Worm (Caenorhabditis elegans) whole organism, L1 larva: Measurements from ENCODE around the gene F35E8.1.

Source experiments
- C04F5.9 ChIP-seq: sonication (generic microtip); optimal IDR thresholded peaks from 2 replicates; lab custom pipeline; 2016; ENCODE audit warnings: missing genetic modification characterization, missing compliant biosample characterization
- ama-1 ChIP-seq: fragments of 150-350 bp; optimal IDR thresholded peaks from 2 replicates; lab custom pipeline; 2014
- ceh-63 ChIP-seq: fragments of 200-800 bp; sonication (Bioruptor generic); optimal IDR thresholded peaks from 2 replicates; lab custom pipeline; 2018; ENCODE audit warnings: mild to moderate bottlenecking, missing genetic modification characterization, missing compliant biosample characterization
- ces-1 ChIP-seq: fragments of 150-350 bp; optimal IDR thresholded peaks from 2 replicates; lab custom pipeline; 2014; ENCODE audit warnings: missing biosample characterization, missing genetic modification reagents, missing genetic modification characterization
- dpl-1 ChIP-seq, 3 experiments: fragments of 150-350 bp in 2 of 3; sonication (generic microtip) in 1 of 3; optimal IDR thresholded peaks; 2 replicates each; lab custom pipeline; 2014 to 2017; ENCODE audit warnings: missing biosample characterization in 3 of 3, missing genetic modification characterization in 3 of 3, missing genetic modification reagents in 3 of 3
- efl-1 ChIP-seq, 4 experiments: fragments of 150-350 bp; optimal IDR thresholded peaks in 3 of 4; peaks in 1 of 4; 1 replicate in 1 of 4; 2 replicates in 3 of 4; lab custom pipeline; 2014; ENCODE audit warnings: missing biosample characterization in 2 of 4, missing genetic modification characterization in 2 of 4, missing genetic modification reagents in 2 of 4
- egl-13 ChIP-seq: sonication (generic microtip); optimal IDR thresholded peaks from 2 replicates; lab custom pipeline; 2016; ENCODE audit warnings: missing genotype, missing genetic modification reagents, missing genetic modification characterization, missing compliant biosample characterization
- elt-2 ChIP-seq: sonication (generic microtip); optimal IDR thresholded peaks from 2 replicates; lab custom pipeline; 2016; ENCODE audit warnings: missing genetic modification characterization, mild to moderate bottlenecking, inconsistent platforms, missing compliant biosample characterization, missing genetic modification reagents
- elt-3 ChIP-seq, 6 experiments: fragments of 150-350 bp in 1 of 6; sonication (generic microtip); optimal IDR thresholded peaks; 2 replicates each; lab custom pipeline; 2017 to 2018; ENCODE audit warnings: missing biosample characterization in 6 of 6, missing genetic modification characterization in 6 of 6, inconsistent platforms in 1 of 6
- fkh-8 ChIP-seq: sonication (generic microtip); optimal IDR thresholded peaks from 2 replicates; lab custom pipeline; 2016; ENCODE audit warnings: mild to moderate bottlenecking, missing genetic modification characterization, missing compliant biosample characterization
- hlh-17 ChIP-seq: fragments of 200-800 bp; sonication (Bioruptor generic); optimal IDR thresholded peaks from 2 replicates; lab custom pipeline; 2018; ENCODE audit warnings: missing genetic modification characterization, mild to moderate bottlenecking, missing compliant biosample characterization, moderate library complexity, borderline replicate concordance
- irx-1 ChIP-seq: sonication (generic microtip); optimal IDR thresholded peaks from 2 replicates; lab custom pipeline; 2016; ENCODE audit warnings: missing genetic modification characterization, missing compliant biosample characterization
- jun-1 ChIP-seq: fragments of 150-350 bp; optimal IDR thresholded peaks from 2 replicates; lab custom pipeline; 2014; ENCODE audit warnings: missing biosample characterization, missing genetic modification reagents, missing genetic modification characterization
- lin-13 ChIP-seq: fragments of 150-350 bp; optimal IDR thresholded peaks from 2 replicates; lab custom pipeline; 2014; ENCODE audit warnings: missing biosample characterization, missing genetic modification reagents, missing genetic modification characterization
- lin-14 ChIP-seq: fragments of 200-800 bp; sonication (Bioruptor generic); optimal IDR thresholded peaks from 2 replicates; lab custom pipeline; 2018; ENCODE audit warnings: mild to moderate bottlenecking, missing genetic modification characterization, moderate library complexity, missing compliant biosample characterization
- lin-15B ChIP-seq: fragments of 150-350 bp; sonication (generic microtip); optimal IDR thresholded peaks from 3 replicates; lab custom pipeline; 2014; ENCODE audit warnings: missing biosample characterization, missing genetic modification characterization
- lin-35 ChIP-seq, 2 experiments: fragments of 150-350 bp; optimal IDR thresholded peaks; 2 replicates each; lab custom pipeline; 2014; ENCODE audit warnings: missing biosample characterization in 2 of 2, missing genetic modification characterization in 2 of 2, missing genetic modification reagents in 2 of 2
- mep-1 ChIP-seq: fragments of 150-350 bp; optimal IDR thresholded peaks from 2 replicates; lab custom pipeline; 2014; ENCODE audit warnings: missing biosample characterization, missing genetic modification characterization
- nhr-12 ChIP-seq: sonication (generic microtip); optimal IDR thresholded peaks from 2 replicates; lab custom pipeline; 2017; ENCODE audit warnings: missing biosample characterization, missing genetic modification characterization
- nhr-19 ChIP-seq: fragments of 200-800 bp; sonication (Bioruptor generic); conservative IDR thresholded peaks from 2 replicates; pipeline ENCODE4 v1.3.6; 2022; ENCODE audit warnings: missing genetic modification characterization, missing compliant biosample characterization
- nhr-20 ChIP-seq: sonication (generic microtip); optimal IDR thresholded peaks from 2 replicates; lab custom pipeline; 2016; ENCODE audit warnings: mild to moderate bottlenecking, missing genetic modification characterization, missing compliant biosample characterization
- nhr-28 ChIP-seq: fragments of 150-350 bp; optimal IDR thresholded peaks from 2 replicates; lab custom pipeline; 2014; ENCODE audit warnings: missing biosample characterization, missing genetic modification characterization
- nhr-71 ChIP-seq: sonication (generic microtip); optimal IDR thresholded peaks from 2 replicates; lab custom pipeline; 2016; ENCODE audit warnings: mild to moderate bottlenecking, missing genetic modification characterization, moderate library complexity, missing compliant biosample characterization
- nhr-77 ChIP-seq: fragments of 150-350 bp; optimal IDR thresholded peaks from 2 replicates; lab custom pipeline; 2014; ENCODE audit warnings: missing biosample characterization, missing genetic modification characterization
- nhr-84 ChIP-seq: sonication (generic microtip); optimal IDR thresholded peaks from 2 replicates; lab custom pipeline; 2017; ENCODE audit warnings: missing biosample characterization, missing genetic modification characterization
- nhr-85 ChIP-seq: sonication (generic microtip); peaks from one replicate; lab custom pipeline; 2016; ENCODE audit warnings: missing genetic modification characterization, inconsistent platforms, missing compliant biosample characterization
- nhr-90 ChIP-seq: sonication (generic microtip); optimal IDR thresholded peaks from 2 replicates; lab custom pipeline; 2016; ENCODE audit warnings: mild to moderate bottlenecking, missing genetic modification characterization, missing compliant biosample characterization; ENCODE audit not compliant: poor library complexity
- pqm-1 ChIP-seq: sonication (generic microtip); optimal IDR thresholded peaks from 3 replicates; lab custom pipeline; 2017; ENCODE audit warnings: missing biosample characterization, missing genetic modification characterization
- skn-1 ChIP-seq: fragments of 150-350 bp; optimal IDR thresholded peaks from 2 replicates; lab custom pipeline; 2014; ENCODE audit warnings: missing biosample characterization, missing genetic modification characterization
- snpc-4 ChIP-seq: fragments of 150-350 bp; optimal IDR thresholded peaks from 2 replicates; lab custom pipeline; 2014; ENCODE audit warnings: missing biosample characterization, missing genetic modification characterization
- sox-4 ChIP-seq: sonication (generic microtip); optimal IDR thresholded peaks from 2 replicates; lab custom pipeline; 2016; ENCODE audit warnings: missing genetic modification characterization, missing compliant biosample characterization
- sptf-1 ChIP-seq: fragments of 150-350 bp; optimal IDR thresholded peaks from 2 replicates; lab custom pipeline; 2014; ENCODE audit warnings: missing biosample characterization, missing genetic modification characterization
- tbx-2 ChIP-seq: sonication (generic microtip); optimal IDR thresholded peaks from 2 replicates; lab custom pipeline; 2016; ENCODE audit warnings: missing genetic modification characterization, missing compliant biosample characterization
- unc-130 ChIP-seq: fragments of 150-350 bp; optimal IDR thresholded peaks from 2 replicates; lab custom pipeline; 2017; ENCODE audit warnings: missing biosample characterization, missing genetic modification characterization, inconsistent platforms
- xbp-1 ChIP-seq: sonication (generic microtip); optimal IDR thresholded peaks from 2 replicates; lab custom pipeline; 2016; ENCODE audit warnings: missing genetic modification characterization, missing compliant biosample characterization
- zip-4 ChIP-seq: fragments of 200-800 bp; sonication (Bioruptor generic); optimal IDR thresholded peaks from 2 replicates; lab custom pipeline; 2018; ENCODE audit warnings: mild to moderate bottlenecking, missing genetic modification characterization, moderate library complexity, missing compliant biosample characterization
- ztf-4 ChIP-seq: fragments of 150-350 bp; optimal IDR thresholded peaks from 2 replicates; lab custom pipeline; 2014; ENCODE audit warnings: missing biosample characterization, missing genetic modification characterization

Gene F35E8.1

DNA sequence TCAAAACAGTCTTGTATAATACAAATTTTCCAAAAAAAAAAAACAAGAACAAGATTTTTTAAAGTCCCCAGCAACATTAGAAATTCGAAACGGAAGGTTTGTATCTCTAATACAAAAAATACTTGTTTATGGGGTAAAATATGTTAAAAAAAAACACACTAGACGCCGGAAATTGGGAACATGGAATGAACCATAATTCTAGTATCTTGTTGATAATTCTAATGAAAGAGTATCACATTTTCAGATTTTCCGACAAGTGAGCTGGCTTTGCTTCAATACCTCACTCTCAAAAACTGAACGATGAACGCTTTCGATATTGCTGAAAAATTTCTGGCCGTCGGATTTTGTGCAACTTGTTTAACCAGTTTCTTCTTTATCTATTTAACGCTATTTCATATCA, 7.7 kb downstream of the F35E8.1 start, which contains the start of gene str-60:
Gene str-60 (plus strand): TSS at position 301 of the 400 bp plus-strand sequence.
- TF ChIP-seq efl-1 (optimal IDR thresholded peaks at IDR 0.05; lab: Kevin White, UChicago) (no peak), efl-1 (GFP tag; optimal IDR thresholded peaks at IDR 0.05 in 1 of 2; lab: Kevin White, UChicago) (no peak), ama-1 (lab: Kevin White, UChicago) (no peak), pqm-1 (tag; lab: Kevin White, UChicago) (no peak), mep-1 (no peak), sox-4 (no peak), irx-1 (no peak), xbp-1 (tag; lab: Kevin White, UChicago) (no peak), nhr-90 (tag; lab: Kevin White, UChicago) (no peak)

DNA sequence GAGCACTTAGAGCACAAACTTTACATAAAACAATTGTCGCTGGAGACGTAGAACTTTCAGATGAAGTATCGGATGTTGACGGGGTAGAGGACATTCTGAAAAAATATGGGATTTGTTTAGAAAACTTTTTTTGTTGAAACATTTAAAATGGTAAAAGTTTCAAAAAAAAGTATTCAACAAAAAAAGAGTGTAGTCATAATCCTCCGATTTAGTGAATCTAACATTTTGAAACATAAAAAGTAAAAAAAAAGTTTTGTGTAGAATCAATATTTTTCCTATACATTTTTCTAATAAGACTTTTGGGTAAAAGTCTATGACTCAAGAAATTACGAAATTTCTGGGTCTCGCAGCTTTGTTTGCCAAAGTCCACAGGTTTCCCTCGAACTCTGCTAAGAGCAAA, 8.8 kb downstream of the F35E8.1 start, which contains the start of gene nhr-213:
Gene nhr-213 (minus strand): TSS at position 101 of the 400 bp plus-strand sequence.
- TF ChIP-seq lin-15B: no peak
- TF ChIP-seq ceh-63: no peak
- TF ChIP-seq jun-1 (tag; lab: Kevin White, UChicago): no peak

DNA sequence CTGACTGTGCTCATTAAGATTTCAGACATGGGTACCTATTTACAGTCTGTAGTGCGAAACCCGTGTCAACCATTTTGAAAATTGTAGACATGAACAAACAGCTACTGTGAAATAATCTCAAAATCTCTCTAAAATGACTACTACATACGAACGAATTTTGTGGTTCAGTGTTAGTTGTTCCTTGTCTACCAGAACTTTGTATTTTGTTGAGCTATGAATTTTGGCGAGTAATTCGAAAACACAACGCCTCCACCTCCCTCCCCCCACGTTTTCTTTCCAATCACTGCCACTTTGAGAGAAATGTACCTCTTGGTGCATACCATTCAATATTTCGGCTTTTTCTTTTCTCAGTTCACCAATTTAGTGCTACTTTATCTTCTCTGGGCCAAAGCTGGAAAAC, 12.7 kb downstream of the F35E8.1 start, which contains the start of gene T06C12.11:
Gene T06C12.11 (plus strand): TSS at position 301 of the 400 bp plus-strand sequence.
- TF ChIP-seq hlh-17 (GFP tag; lab: Kevin White, UChicago): no peak

DNA sequence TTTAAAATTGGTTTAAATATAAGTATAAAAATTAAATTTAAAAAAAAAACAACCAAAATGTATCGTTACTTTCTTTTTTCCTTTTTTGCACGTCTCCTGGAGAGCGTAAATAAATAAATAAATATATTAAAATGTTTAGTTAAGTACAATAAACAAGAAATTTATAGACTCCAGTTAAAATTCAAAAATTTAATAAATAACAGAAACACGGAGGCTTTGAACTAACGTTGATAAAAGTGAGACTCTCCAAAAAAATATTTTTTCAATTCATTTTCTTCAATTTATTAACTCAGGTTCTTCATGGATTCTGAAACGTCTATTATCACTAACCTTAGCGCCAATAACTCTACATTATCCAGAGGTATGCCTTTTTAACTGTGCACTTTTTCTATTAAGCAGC, 13.7 kb downstream of the F35E8.1 start, which contains the start of gene T06C12.12:
Gene T06C12.12 (plus strand): TSS at position 301 of the 400 bp plus-strand sequence.
- TF ChIP-seq nhr-84 (tag; lab: Kevin White, UChicago) (no peak), nhr-20 (no peak), nhr-71 (tag; lab: Kevin White, UChicago) (no peak), snpc-4 (no peak), ztf-4 (tag; lab: Kevin White, UChicago) (no peak), fkh-8 (tag; lab: Kevin White, UChicago) (no peak)

DNA sequence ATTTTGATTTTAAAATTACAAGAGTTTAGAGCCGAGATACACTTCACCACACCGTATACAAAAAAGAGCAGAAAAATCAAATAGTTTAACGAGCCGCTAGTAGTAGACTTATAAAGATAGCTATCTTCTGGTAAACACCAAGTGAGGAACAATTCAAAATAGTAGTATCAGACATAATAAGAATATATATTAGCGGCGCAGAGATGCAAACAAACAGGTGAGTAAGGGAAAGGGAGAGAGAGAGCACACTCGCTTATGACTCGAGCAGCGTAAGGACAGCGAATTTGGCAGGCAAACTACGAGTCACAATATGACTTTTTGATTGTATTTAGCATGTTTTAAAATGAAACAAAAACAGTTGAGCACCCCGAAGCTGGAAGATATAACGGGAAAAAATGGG, 14.2 kb downstream of the F35E8.1 start:
- TF ChIP-seq lin-14 (GFP tag; lab: Kevin White, UChicago) (peak; percentile 23), elt-2 (tag; lab: Kevin White, UChicago) (peak; percentile 57), zip-4 (GFP tag; lab: Kevin White, UChicago) (no peak), lin-13 (GFP tag; lab: Kevin White, UChicago) (no peak), fkh-8 (tag; lab: Kevin White, UChicago) (peak; percentile 10), nhr-77 (tag; lab: Kevin White, UChicago) (no peak), nhr-28 (tag; lab: Kevin White, UChicago) (no peak), nhr-85 (tag; lab: Kevin White, UChicago) (no peak), tbx-2 (tag; lab: Kevin White, UChicago) (no peak), xbp-1 (tag; lab: Kevin White, UChicago) (no peak), lin-35 (GFP tag; optimal IDR thresholded peaks at IDR 0.05; lab: Kevin White, UChicago) (peak in 1 of 2 experiments; percentile 27), skn-1 (tag; lab: Kevin White, UChicago) (no peak), sox-4 (no peak), dpl-1 (GFP tag; optimal IDR thresholded peaks at IDR 0.05; lab: Kevin White, UChicago) (no peak), nhr-19 (GFP tag; lab: Robert Waterston, UW) (no peak), ceh-63 (no peak), ces-1 (GFP tag; lab: Kevin White, UChicago) (no peak), egl-13 (tag; lab: Kevin White, UChicago) (no peak), sptf-1 (no peak)

DNA sequence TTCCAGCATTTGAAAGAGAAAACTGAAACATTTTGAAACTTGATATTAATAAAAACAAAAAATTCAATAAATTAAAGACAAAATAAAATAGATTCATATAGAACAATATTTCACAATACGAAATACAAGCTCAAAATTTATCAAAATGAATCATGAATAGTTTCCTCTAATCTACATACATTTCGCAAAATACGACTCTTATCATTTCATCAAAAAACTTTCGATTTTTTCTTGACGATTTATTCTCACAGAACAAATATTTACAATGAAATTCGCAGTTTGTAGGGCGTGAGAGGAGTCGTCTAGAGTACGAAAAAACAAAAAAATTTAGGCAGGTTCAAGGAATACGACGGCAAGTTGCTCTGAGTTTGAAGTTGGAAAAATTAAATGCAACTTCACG, 15.3 kb downstream of the F35E8.1 start:
- TF ChIP-seq unc-130 (tag; lab: Kevin White, UChicago) (no peak), C04F5.9 (no peak), elt-2 (tag; lab: Kevin White, UChicago) (peak; percentile 57), elt-3 (tag; optimal IDR thresholded peaks at IDR 0.05; lab: Kevin White, UChicago) (no peak), tbx-2 (tag; lab: Kevin White, UChicago) (no peak), nhr-12 (no peak)
